Fruit fly (Drosophila melanogaster): ENCODE measurements around the gene CG17896.

The CG17896 gene

dm6 chrX:522357-523043 lies 29.2 kb upstream of the CG17896 start (continued):
- TF ChIP-seq bab2 (GFP tag; optimal IDR thresholded peaks at IDR 0.05) (peak; percentile 92), CG15601 (tag; optimal IDR thresholded peaks at IDR 0.05) (peak; percentile 16), vnd (GFP tag; IDR thresholded peaks at IDR 0.05; ENCODE audit: partially characterized antibody) (no peak), zen (tag; optimal IDR thresholded peaks at IDR 0.05) (no peak), CG30403 (GFP tag; optimal IDR thresholded peaks at IDR 0.05) (peak; percentile 87), CG8765 (GFP tag; IDR thresholded peaks at IDR 0.05) (peak; percentile 63; the same call in 1 of the 2 replicates), sim (GFP tag; IDR thresholded peaks at IDR 0.05) (no peak), CG1832 (GFP tag; optimal IDR thresholded peaks at IDR 0.05) (peak; percentile 57), CG6254 (GFP tag; optimal IDR thresholded peaks at IDR 0.05) (peak; percentile 64), hth (optimal IDR thresholded peaks at IDR 0.05) (no peak), nmo (GFP tag; optimal IDR thresholded peaks at IDR 0.05) (peak; percentile 40), toy (GFP tag; IDR thresholded peaks at IDR 0.05) (peak; percentile 68), cas (GFP tag; IDR thresholded peaks at IDR 0.05) (peak; percentile 84), eve (GFP tag; optimal IDR thresholded peaks at IDR 0.05) (no peak), CG8290 (GFP tag; optimal IDR thresholded peaks at IDR 0.05) (peak; percentile 43), CG8290 (tag; optimal IDR thresholded peaks at IDR 0.05) (peak; percentile 1 to 99), az2 (GFP tag; optimal IDR thresholded peaks at IDR 0.05) (peak; percentile 79), CG3065 (GFP tag; optimal IDR thresholded peaks at IDR 0.05) (peak; percentile 8), CG12071 (GFP tag; optimal IDR thresholded peaks at IDR 0.05) (peak; percentile 88), CoRest (tag; optimal IDR thresholded peaks at IDR 0.05) (peak; percentile 52), Med (GFP tag) (peak; percentile 99), CG10654 (GFP tag; optimal IDR thresholded peaks at IDR 0.05) (peak; percentile 60), en (GFP tag; optimal IDR thresholded peaks at IDR 0.05) (peak; percentile 77), CG11695 (GFP tag; IDR thresholded peaks at IDR 0.05) (peak; percentile 42; the same call in 1 of the 3 replicates), repo (GFP tag; optimal IDR thresholded peaks at IDR 0.05) (peak; percentile 79), CG14710 (tag; optimal IDR thresholded peaks at IDR 0.05) (no peak), Abd-B (GFP tag; optimal IDR thresholded peaks at IDR 0.05) (no peak), usp (GFP tag; optimal IDR thresholded peaks at IDR 0.05) (no peak), CG1529 (GFP tag; optimal IDR thresholded peaks at IDR 0.05) (peak; percentile 30), lilli (GFP tag; optimal IDR thresholded peaks at IDR 0.05) (peak; percentile 92), CG33213 (GFP tag; optimal IDR thresholded peaks at IDR 0.05) (peak; percentile 81), ssp (GFP tag; IDR thresholded peaks at IDR 0.05) (peak; percentile 50; the same call in 1 of the 2 replicates), sc (optimal IDR thresholded peaks at IDR 0.05) (no peak), sc (GFP tag; optimal IDR thresholded peaks at IDR 0.05) (no peak), onecut (GFP tag; IDR thresholded peaks at IDR 0.05) (peak; percentile 98), D (optimal IDR thresholded peaks at IDR 0.05) (no peak), D (GFP tag; optimal IDR thresholded peaks at IDR 0.05) (peak; percentile 17), CG6689 (GFP tag; IDR thresholded peaks at IDR 0.05) (peak; percentile 53; the same call in 1 of the 2 replicates), CG17612 (GFP tag; IDR thresholded peaks at IDR 0.05) (peak; percentile 52), ab (GFP tag; optimal IDR thresholded peaks at IDR 0.05) (peak; percentile 93), ttk (GFP tag; IDR thresholded peaks at IDR 0.05) (peak; percentile 77), ap (GFP tag; IDR thresholded peaks at IDR 0.05) (peak; percentile 49; the same call in 1 of the 2 replicates), CG15479 (GFP tag; optimal IDR thresholded peaks at IDR 0.05) (peak; percentile 89), run (tag; optimal IDR thresholded peaks at IDR 0.05) (no peak), CG17186 (GFP tag; optimal IDR thresholded peaks at IDR 0.05) (no peak), sens (GFP tag) (peak; percentile 91), bowl (GFP tag; IDR thresholded peaks at IDR 0.05) (0 out of 2 replicates have a peak, but pooled peaks have one; percentile 38), CG14441 (GFP tag; IDR thresholded peaks at IDR 0.05) (peak; percentile 88), CG6654 (GFP tag; optimal IDR thresholded peaks at IDR 0.05) (peak; percentile 8), CkIIα-i1 (GFP tag; IDR thresholded peaks at IDR 0.05) (no peak), Hmr (GFP tag; optimal IDR thresholded peaks at IDR 0.05) (peak; percentile 89), hb (GFP tag; IDR thresholded peaks at IDR 0.05; ENCODE audit: partially characterized antibody) (no peak)

All from whole organism, embryonic.